Worm (Caenorhabditis elegans): Measurements from ENCODE around the gene ttr-18.
A peak's percentile ranks its signal among the peaks of the same experiment; 100 is the strongest.

ttr-18 gene

ce11 chrII:11469574-11470108, 16.9 kb downstream of the ttr-18 start, which contains the start of gene cisd-1:
Gene cisd-1, minus strand, starts transcription at chrII:11469624.
- TF ChIP-seq Y53F4B.3 (GFP tag; IDR thresholded peaks at IDR 0.05), result no peak
- TF ChIP-seq sea-2 (GFP tag; IDR thresholded peaks at IDR 0.05), result no peak
- TF ChIP-seq T26A5.8 (tag; optimal IDR thresholded peaks at IDR 0.05), result no peak
- TF ChIP-seq zfh-2 (GFP tag; conservative IDR thresholded peaks at IDR 0.05), result no peak
- no peak for TF ChIP-seq let-607 (tag; optimal IDR thresholded peaks at IDR 0.05)
- no peak for TF ChIP-seq tbx-9 (tag; optimal IDR thresholded peaks at IDR 0.05; ENCODE audit: borderline replicate concordance)
- TF ChIP-seq bed-2 (GFP tag; IDR thresholded peaks at IDR 0.05), result no peak
- no peak for TF ChIP-seq hlh-12 (tag; optimal IDR thresholded peaks at IDR 0.05)
- no peak for TF ChIP-seq lag-1 (GFP tag; IDR thresholded peaks at IDR 0.05)
- TF ChIP-seq Y67H2A.10 (GFP tag; conservative IDR thresholded peaks at IDR 0.05), result no peak
- TF ChIP-seq F49E8.2 (tag; optimal IDR thresholded peaks at IDR 0.05; ENCODE audit: insufficient read depth), result no peak
- TF ChIP-seq F33H1.4 (GFP tag; IDR thresholded peaks at IDR 0.05), result no peak
- no peak for TF ChIP-seq aptf-3 (GFP tag; IDR thresholded peaks at IDR 0.05)
- TF ChIP-seq sdz-38 (tag; optimal IDR thresholded peaks at IDR 0.05), result no peak
- no peak for TF ChIP-seq hmg-1.2 (GFP tag; IDR thresholded peaks at IDR 0.05)
- no peak for TF ChIP-seq mel-28 (tag; optimal IDR thresholded peaks at IDR 0.05; ENCODE audit: borderline replicate concordance)
- TF ChIP-seq ceh-91 (GFP tag; IDR thresholded peaks at IDR 0.05), result no peak
- TF ChIP-seq atf-7 (tag; optimal IDR thresholded peaks at IDR 0.05), result peak; percentile 32
- peak; percentile 5 for TF ChIP-seq ztf-18 (tag; optimal IDR thresholded peaks at IDR 0.05)
- TF ChIP-seq nhr-27 (tag; optimal IDR thresholded peaks at IDR 0.05), result no peak
- TF ChIP-seq ceh-27 (GFP tag; optimal IDR thresholded peaks at IDR 0.05), result no peak
- no peak for TF ChIP-seq nhr-179 (tag; optimal IDR thresholded peaks at IDR 0.05)
- TF ChIP-seq K11D2.4 (GFP tag; IDR thresholded peaks at IDR 0.05), result no peak
- no peak for TF ChIP-seq F37B4.10 (GFP tag; IDR thresholded peaks at IDR 0.05)
- no peak for TF ChIP-seq nhr-120 (GFP tag; IDR thresholded peaks at IDR 0.05)
- TF ChIP-seq nhr-90 (tag; optimal IDR thresholded peaks at IDR 0.05), result no peak
- TF ChIP-seq mxl-1 (tag; optimal IDR thresholded peaks at IDR 0.05), result no peak
- TF ChIP-seq cebp-1 (GFP tag; IDR thresholded peaks at IDR 0.05), result peak; percentile 25; the same call in 1 of the 2 replicates
- TF ChIP-seq cebp-1 (tag; optimal IDR thresholded peaks at IDR 0.05), result peak; percentile 59
- no peak for TF ChIP-seq snpc-1.1 (tag; optimal IDR thresholded peaks at IDR 0.05; ENCODE audit: insufficient read depth)
- TF ChIP-seq F57A8.1 (GFP tag; optimal IDR thresholded peaks at IDR 0.05), result no peak
- no peak for TF ChIP-seq cebp-2 (GFP tag; IDR thresholded peaks at IDR 0.05)
- no peak for TF ChIP-seq hmg-20 (GFP tag; IDR thresholded peaks at IDR 0.05)
- TF ChIP-seq rec-8 (tag; optimal IDR thresholded peaks at IDR 0.05), result no peak
- no peak for TF ChIP-seq chd-7 (tag; optimal IDR thresholded peaks at IDR 0.05)
- no peak for TF ChIP-seq repo-1 (tag; optimal IDR thresholded peaks at IDR 0.05)
- no peak for TF ChIP-seq hrde-1 (tag; optimal IDR thresholded peaks at IDR 0.05; ENCODE audit: borderline replicate concordance)
- no peak for TF ChIP-seq hsf-1 (GFP tag; IDR thresholded peaks at IDR 0.05)
- no peak for TF ChIP-seq egl-44 (GFP tag; IDR thresholded peaks at IDR 0.05)
- no peak for TF ChIP-seq B0261.1 (tag; optimal IDR thresholded peaks at IDR 0.05)
- TF ChIP-seq snpc-4 (GFP tag; optimal IDR thresholded peaks at IDR 0.05), result no peak
- TF ChIP-seq snpc-4 (tag; optimal IDR thresholded peaks at IDR 0.05), result no peak
- TF ChIP-seq lin-26 (GFP tag; IDR thresholded peaks at IDR 0.05), result no peak
- 0 out of 2 replicates have a peak, but pooled peaks have one; percentile 16 for TF ChIP-seq madf-6 (GFP tag; IDR thresholded peaks at IDR 0.05)
- no peak for TF ChIP-seq Y53G8AR.9 (GFP tag; conservative IDR thresholded peaks at IDR 0.05)
- TF ChIP-seq ekl-4 (GFP tag; IDR thresholded peaks at IDR 0.05), result 0 out of 2 replicates have a peak, but pooled peaks have one; percentile 32
- TF ChIP-seq lin-40 (tag; optimal IDR thresholded peaks at IDR 0.05), result no peak
- TF ChIP-seq pbrm-1 (GFP tag; IDR thresholded peaks at IDR 0.05), result 0 out of 2 replicates have a peak, but pooled peaks have one; percentile 30

Data from whole organism, young adult.